Fruit fly (Drosophila melanogaster): ENCODE measurements around the gene Acbp5.

- no peak for TF ChIP-seq pan (optimal IDR thresholded peaks at IDR 0.05)
- TF ChIP-seq pan (GFP tag; optimal IDR thresholded peaks at IDR 0.05 in 1 of 2, IDR thresholded peaks at IDR 0.05 in 1 of 2) = no peak
- no peak for TF ChIP-seq ham (GFP tag; IDR thresholded peaks at IDR 0.05)
Observed at dm6 chr3L:8783299-8783698, 5.0 kb downstream of the Acbp5 start.

All from whole organism, embryonic.